Worm (Caenorhabditis elegans) whole organism, young adult: Measurements from ENCODE around the gene unc-77.

Experiments
- F49E8.2 ChIP-seq: sonication (generic microtip); optimal IDR thresholded peaks from 3 replicates; lab custom pipeline; 2017; ENCODE audit warnings: missing genetic modification characterization, mild to moderate bottlenecking, missing compliant biosample characterization, antibody characterized with exemption, moderate library complexity; ENCODE audit not compliant: insufficient read depth
- aptf-3 ChIP-seq: fragments of 200-800 bp; sonication (Bioruptor generic); IDR thresholded peaks from 2 replicates; pipeline ENCODE4 v1.3.6; 2022; ENCODE audit warnings: missing genetic modification characterization, missing compliant biosample characterization
- attf-5 ChIP-seq: fragments of 200-800 bp; sonication (Bioruptor generic); optimal IDR thresholded peaks from 2 replicates; lab custom pipeline; 2018; ENCODE audit warnings: mild to moderate bottlenecking, missing genetic modification characterization, missing compliant biosample characterization
- ceh-40 ChIP-seq: fragments of 200-800 bp; sonication (Bioruptor generic); IDR thresholded peaks from 2 replicates; pipeline ENCODE4 v1.3.6; 2022; ENCODE audit warnings: missing genetic modification characterization, missing compliant biosample characterization
- ekl-4 ChIP-seq: fragments of 200-800 bp; sonication (Bioruptor generic); IDR thresholded peaks from 2 replicates; pipeline ENCODE4 v1.3.6; 2022; ENCODE audit warnings: missing genetic modification reagents, missing genetic modification characterization, missing compliant biosample characterization
- sea-2 ChIP-seq: fragments of 200-800 bp; sonication (Bioruptor generic); IDR thresholded peaks from 2 replicates; pipeline ENCODE4 v1.3.6; 2022; ENCODE audit warnings: missing genetic modification characterization, missing compliant biosample characterization
- snpc-4 ChIP-seq, 5 experiments: fragments of 150-350 bp in 1 of 5; sonication (generic microtip) in 4 of 5; optimal IDR thresholded peaks; 2 replicates each; lab custom pipeline; 2014 to 2018; ENCODE audit warnings: missing genetic modification characterization in 5 of 5, missing biosample characterization in 3 of 5, antibody characterized with exemption in 2 of 5, mild to moderate bottlenecking in 2 of 5, missing compliant biosample characterization in 2 of 5, missing genotype in 2 of 5, moderate library complexity in 2 of 5, missing genetic modification reagents in 1 of 5

ce11 chrIV:6177383-6177782 lies 6.3 kb downstream of the unc-77 start:
- TF ChIP-seq attf-5 (GFP tag; lab: Kevin White, UChicago) (no peak), F49E8.2 (tag; lab: Kevin White, UChicago) (no peak), snpc-4 (GFP tag; optimal IDR thresholded peaks at IDR 0.05; lab: Kevin White, UChicago) (no peak), snpc-4 (tag; optimal IDR thresholded peaks at IDR 0.05; lab: Kevin White, UChicago) (no peak), ceh-40 (GFP tag; lab: Robert Waterston, UW) (no peak), ekl-4 (GFP tag; lab: Robert Waterston, UW) (no peak), aptf-3 (GFP tag; lab: Robert Waterston, UW) (no peak), sea-2 (GFP tag; lab: Robert Waterston, UW) (no peak)
